Worm (Caenorhabditis elegans): Measurements from ENCODE around the gene F40G9.9.

- TF ChIP-seq Y95B8A.8 (GFP tag; IDR thresholded peaks at IDR 0.05) (no peak), athp-1 (tag; optimal IDR thresholded peaks at IDR 0.05) (no peak), pha-4 (tag; optimal IDR thresholded peaks at IDR 0.05) (no peak), tbp1 (GFP tag; optimal IDR thresholded peaks at IDR 0.05) (no peak), F55B11.4 (tag; optimal IDR thresholded peaks at IDR 0.05; ENCODE audit: borderline replicate concordance, insufficient read depth) (no peak), mcd-1 (GFP tag; IDR thresholded peaks at IDR 0.05) (no peak), hlh-12 (tag; optimal IDR thresholded peaks at IDR 0.05) (no peak), hrde-1 (tag; optimal IDR thresholded peaks at IDR 0.05; ENCODE audit: borderline replicate concordance) (no peak), F10E7.11 (tag; optimal IDR thresholded peaks at IDR 0.05) (no peak)
Observed at ce11 chrIII:164775-165174, 6.7 kb downstream of the F40G9.9 start, which contains the start of gene F40G9.8.
